Worm (Caenorhabditis elegans): ENCODE data around the gene srlf-22.

DNA sequence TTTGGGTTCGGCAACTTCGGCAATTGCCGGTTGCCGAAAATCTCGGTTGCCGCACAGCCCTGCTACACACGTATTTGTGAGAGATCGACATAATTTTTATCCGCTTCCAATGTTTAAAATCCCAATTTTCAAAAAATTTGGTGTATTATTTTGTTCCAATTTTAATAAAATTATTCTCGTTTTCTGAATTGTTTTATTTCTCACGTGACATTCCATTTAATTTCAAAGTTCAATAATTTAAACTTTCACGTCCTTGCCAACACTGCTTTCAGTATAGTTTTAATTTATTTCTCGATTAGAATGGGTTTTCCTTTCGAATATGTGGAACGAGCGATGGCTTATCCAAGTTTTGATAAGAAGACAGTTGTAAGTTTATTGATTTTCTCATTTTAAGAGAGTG, 34.4 kb upstream of the srlf-22 start, which contains the start of gene K09C6.2:
- TF ChIP-seq flt-1 (GFP tag; IDR thresholded peaks at IDR 0.05) (no peak), klf-2 (GFP tag; conservative IDR thresholded peaks at IDR 0.05) (no peak), T22C8.4 (GFP tag; IDR thresholded peaks at IDR 0.05) (no peak)

Data from whole organism, midembryonic.